Worm (Caenorhabditis elegans): ENCODE results near the gene col-131.

col-131 gene

DNA sequence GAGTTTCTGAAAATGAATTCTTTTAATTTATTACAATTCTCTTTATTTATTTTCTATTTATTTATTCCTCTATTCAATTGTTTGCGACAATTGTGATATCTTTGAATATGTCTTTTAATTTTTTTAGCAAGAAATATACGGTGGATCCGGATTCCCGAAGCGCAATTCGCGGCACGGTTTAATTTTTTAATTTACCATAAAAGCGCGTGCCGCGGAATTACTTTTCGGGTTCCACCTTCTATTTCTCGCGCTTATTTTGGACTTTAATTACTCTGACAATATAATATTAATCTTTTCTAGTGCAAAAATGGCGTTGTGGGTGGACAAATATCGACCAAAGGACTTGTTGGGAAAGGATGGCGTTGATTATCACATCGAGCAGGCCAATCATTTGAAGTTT, 28.4 kb upstream of the col-131 start, which contains the start of gene rfc-3 (continued):
- TF ChIP-seq ztf-25 (GFP tag; IDR thresholded peaks at IDR 0.05) (0 out of 2 replicates have a peak, but pooled peaks have one; percentile 35), efl-1 (GFP tag; optimal IDR thresholded peaks at IDR 0.05) (peak; percentile 49), ztf-26 (tag; optimal IDR thresholded peaks at IDR 0.05) (no peak), unc-130 (GFP tag; optimal IDR thresholded peaks at IDR 0.05) (no peak), Y56A3A.18 (GFP tag; IDR thresholded peaks at IDR 0.05) (no peak), snpc-3.4 (tag; optimal IDR thresholded peaks at IDR 0.05) (no peak)

ce11 chrIV:13093677-13094076, 26.6 kb upstream of the col-131 start, which contains the start of the genes prcc-1 and C39E9.12:
Gene prcc-1 (minus strand): TSS chrIV:13093795.
Gene C39E9.12 (plus strand): TSS chrIV:13094007.
- TF ChIP-seq pbrm-1 (GFP tag; IDR thresholded peaks at IDR 0.05) (peak; percentile 29; the same call in 1 of the 2 replicates), mes-4 (tag; optimal IDR thresholded peaks at IDR 0.05) (no peak), snpc-4 (GFP tag; optimal IDR thresholded peaks at IDR 0.05) (no peak), snpc-4 (tag; optimal IDR thresholded peaks at IDR 0.05) (peak in 2 of 4 experiments; percentile 1 to 67), F33H1.4 (GFP tag; IDR thresholded peaks at IDR 0.05) (peak; percentile 74), ceh-100 (GFP tag; IDR thresholded peaks at IDR 0.05) (peak; percentile 54; the same call in 1 of the 2 replicates), rcor-1 (GFP tag; IDR thresholded peaks at IDR 0.05) (peak; percentile 23; the same call in 1 of the 2 replicates), attf-3 (GFP tag; conservative IDR thresholded peaks at IDR 0.05) (peak; percentile 49; the same call in 1 of the 2 replicates), tbp1 (GFP tag; optimal IDR thresholded peaks at IDR 0.05) (peak; percentile 47), let-607 (tag; optimal IDR thresholded peaks at IDR 0.05) (no peak), B0336.3 (GFP tag; IDR thresholded peaks at IDR 0.05) (0 out of 2 replicates have a peak, but pooled peaks have one; percentile 21), mcd-1 (GFP tag; IDR thresholded peaks at IDR 0.05) (peak; percentile 88), D2030.7 (GFP tag; IDR thresholded peaks at IDR 0.05) (peak; percentile 89), F49E8.2 (tag; optimal IDR thresholded peaks at IDR 0.05; ENCODE audit: insufficient read depth) (peak; percentile 9), mel-28 (tag; optimal IDR thresholded peaks at IDR 0.05; ENCODE audit: borderline replicate concordance) (no peak), F57A8.1 (GFP tag; optimal IDR thresholded peaks at IDR 0.05) (no peak), rec-8 (tag; optimal IDR thresholded peaks at IDR 0.05) (no peak), C06A6.2 (GFP tag; conservative IDR thresholded peaks at IDR 0.05) (no peak), madf-8 (GFP tag; conservative IDR thresholded peaks at IDR 0.05) (peak; percentile 84), unc-130 (GFP tag; optimal IDR thresholded peaks at IDR 0.05) (peak; percentile 69), attf-5 (GFP tag; optimal IDR thresholded peaks at IDR 0.05) (peak; percentile 44), lin-40 (tag; optimal IDR thresholded peaks at IDR 0.05) (no peak), lsl-1 (GFP tag; optimal IDR thresholded peaks at IDR 0.05) (peak; percentile 74), K11D2.4 (GFP tag; IDR thresholded peaks at IDR 0.05) (no peak), snpc-3.4 (tag; optimal IDR thresholded peaks at IDR 0.05) (peak; percentile 82), Y67H2A.10 (GFP tag; conservative IDR thresholded peaks at IDR 0.05) (no peak), tlf-1 (GFP tag; optimal IDR thresholded peaks at IDR 0.05) (peak; percentile 44), ceh-27 (GFP tag; optimal IDR thresholded peaks at IDR 0.05) (peak; percentile 12), cebp-2 (GFP tag; IDR thresholded peaks at IDR 0.05) (no peak), dox-1 (GFP tag; IDR thresholded peaks at IDR 0.05) (peak; percentile 71), snpc-1.1 (tag; optimal IDR thresholded peaks at IDR 0.05; ENCODE audit: insufficient read depth) (peak; percentile 58), sea-2 (GFP tag; IDR thresholded peaks at IDR 0.05) (no peak), madf-3 (GFP tag; IDR thresholded peaks at IDR 0.05) (peak; percentile 72), snpc-1.3 (tag; optimal IDR thresholded peaks at IDR 0.05; ENCODE audit: insufficient read depth) (peak; percentile 3), madf-6 (GFP tag; IDR thresholded peaks at IDR 0.05) (peak; percentile 95), repo-1 (tag; optimal IDR thresholded peaks at IDR 0.05) (no peak), B0019.2 (GFP tag; conservative IDR thresholded peaks at IDR 0.05) (peak; percentile 69), lin-35 (GFP tag; optimal IDR thresholded peaks at IDR 0.05) (peak in 2 of 3 experiments; percentile 1 to 86), ekl-4 (GFP tag; IDR thresholded peaks at IDR 0.05) (no peak), hmg-1.2 (GFP tag; IDR thresholded peaks at IDR 0.05) (peak; percentile 53; the same call in 1 of the 2 replicates), efl-1 (GFP tag; optimal IDR thresholded peaks at IDR 0.05) (peak; percentile 98), ceh-40 (GFP tag; IDR thresholded peaks at IDR 0.05) (no peak)
